Worm (Caenorhabditis elegans) whole organism, L4/young adult: ENCODE data around the gene clec-35.

ENCODE experiments used
- W03F9.2 ChIP-seq: fragments of 150-350 bp; optimal IDR thresholded peaks from 2 replicates; lab custom pipeline; 2014; ENCODE audit warnings: missing biosample characterization, missing genetic modification characterization
- him-1 ChIP-seq: sonication (generic microtip); optimal IDR thresholded peaks from 2 replicates; lab custom pipeline; 2016; ENCODE audit warnings: missing genotype, missing genetic modification reagents, missing genetic modification characterization, missing compliant biosample characterization

DNA sequence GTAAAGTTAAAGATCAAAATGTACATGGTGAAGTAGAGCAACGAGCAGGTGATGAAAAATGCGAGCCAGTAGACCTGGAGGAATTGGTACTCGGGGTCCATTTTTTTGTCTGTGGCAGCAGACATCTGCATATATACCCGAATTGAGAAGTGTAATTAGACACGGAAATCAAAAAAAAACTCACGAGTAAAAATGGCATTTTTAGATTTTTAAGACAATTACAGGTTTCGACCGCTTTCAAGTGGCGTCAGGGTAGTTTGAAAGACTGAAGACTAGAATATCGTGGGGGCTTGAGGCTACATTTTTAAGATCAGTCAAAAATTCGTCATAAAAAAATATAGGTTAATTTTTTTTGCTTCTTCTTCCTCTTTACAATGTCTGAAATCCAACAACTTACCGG is 48.9 kb upstream of the clec-35 start, which contains the start of gene srd-68:
- TF ChIP-seq W03F9.2 (tag; lab: Kevin White, UChicago) = no peak
- TF ChIP-seq him-1 (tag; lab: Kevin White, UChicago) = no peak
